Fruit fly (Drosophila melanogaster) whole organism, embryonic: ENCODE data around the gene CG11723.

Experiments
- Atf3 ChIP-seq: fragments of 200-800 bp; sonication (Bioruptor generic); optimal IDR thresholded peaks from 3 replicates; lab custom pipeline; 2016; ENCODE audit warnings: missing biosample characterization, missing genetic modification characterization
- CG10274 ChIP-seq: fragments of 200-800 bp; sonication (Bioruptor generic); optimal IDR thresholded peaks from 3 replicates; lab custom pipeline; 2017; ENCODE audit warnings: missing biosample characterization, mild to moderate bottlenecking, missing genetic modification characterization
- CG10321 ChIP-seq: fragments of 200-800 bp; sonication (Bioruptor generic); IDR thresholded peaks from 2 replicates; pipeline ENCODE4 v1.3.6; 2022; ENCODE audit warnings: missing biosample characterization, missing genetic modification characterization
- CG10654 ChIP-seq: fragments of 200-800 bp; sonication (Bioruptor generic); optimal IDR thresholded peaks from 2 replicates; lab custom pipeline; 2016; ENCODE audit warnings: missing biosample characterization, missing genetic modification characterization
- CG12391 ChIP-seq: fragments of 200-800 bp; sonication (Bioruptor generic); optimal IDR thresholded peaks from 3 replicates; lab custom pipeline; 2018; ENCODE audit warnings: missing biosample characterization, mild to moderate bottlenecking, missing genetic modification characterization, moderate library complexity
- CG12744 ChIP-seq: fragments of 200-800 bp; sonication (Bioruptor generic); optimal IDR thresholded peaks from 2 replicates; lab custom pipeline; 2016; ENCODE audit warnings: missing biosample characterization, missing genetic modification characterization
- CG15269 ChIP-seq: fragments of 200-800 bp; sonication (Bioruptor generic); optimal IDR thresholded peaks from 2 replicates; lab custom pipeline; 2018; ENCODE audit warnings: missing biosample characterization, mild to moderate bottlenecking, missing genetic modification characterization, moderate library complexity
- CG15601 ChIP-seq: fragments of 200-800 bp; sonication (Bioruptor generic); optimal IDR thresholded peaks from 3 replicates; lab custom pipeline; 2019; ENCODE audit warnings: missing biosample characterization, mild to moderate bottlenecking, missing genetic modification characterization, moderate library complexity
- CG17361 ChIP-seq: fragments of 200-800 bp; sonication (Bioruptor generic); IDR thresholded peaks from 3 replicates; pipeline ENCODE4 v1.3.6; 2022; ENCODE audit warnings: missing biosample characterization, missing genetic modification characterization
- CG17568 ChIP-seq: fragments of 200-800 bp; sonication (Bioruptor generic); optimal IDR thresholded peaks from 2 replicates; lab custom pipeline; 2018; ENCODE audit warnings: missing biosample characterization, mild to moderate bottlenecking, missing genetic modification characterization, moderate library complexity
- CG17802 ChIP-seq: fragments of 200-800 bp; sonication (Bioruptor generic); optimal IDR thresholded peaks from 2 replicates; lab custom pipeline; 2018; ENCODE audit warnings: missing biosample characterization, mild to moderate bottlenecking, missing genetic modification characterization, moderate library complexity
- CG17829 ChIP-seq: fragments of 200-800 bp; optimal IDR thresholded peaks from 2 replicates; lab custom pipeline; 2019; ENCODE audit warnings: missing biosample characterization, mild to moderate bottlenecking, missing genetic modification characterization, moderate library complexity
- CG18011 ChIP-seq: fragments of 200-800 bp; sonication (Bioruptor generic); optimal IDR thresholded peaks from 2 replicates; lab custom pipeline; 2017; ENCODE audit warnings: missing biosample characterization, missing genetic modification characterization, mild to moderate bottlenecking, moderate library complexity, missing genotype
- CG18764 ChIP-seq: fragments of 200-800 bp; sonication (Bioruptor generic); optimal IDR thresholded peaks from 3 replicates; lab custom pipeline; 2016; ENCODE audit warnings: missing biosample characterization, missing genetic modification characterization
- CG2116 ChIP-seq: fragments of 200-800 bp; sonication (Bioruptor generic); optimal IDR thresholded peaks from 3 replicates; lab custom pipeline; 2018; ENCODE audit warnings: missing biosample characterization, mild to moderate bottlenecking, missing genetic modification characterization
- CG31388 ChIP-seq: fragments of 200-800 bp; sonication (Bioruptor generic); optimal IDR thresholded peaks from 2 replicates; lab custom pipeline; 2016; ENCODE audit warnings: missing biosample characterization, missing genetic modification characterization
- CG3281 ChIP-seq: fragments of 200-800 bp; sonication (Bioruptor generic); optimal IDR thresholded peaks from 3 replicates; lab custom pipeline; 2017; ENCODE audit warnings: missing biosample characterization, mild to moderate bottlenecking, missing genetic modification characterization
- CG3407 ChIP-seq: fragments of 200-800 bp; sonication (Bioruptor generic); optimal IDR thresholded peaks from 2 replicates; lab custom pipeline; 2018; ENCODE audit warnings: missing biosample characterization, mild to moderate bottlenecking, missing genetic modification characterization
- CG34224 ChIP-seq: fragments of 200-800 bp; sonication (Bioruptor generic); IDR thresholded peaks from 3 replicates; pipeline ENCODE4 v1.3.6; 2022; ENCODE audit warnings: missing biosample characterization, missing genetic modification characterization; ENCODE audit not compliant: partially characterized antibody
- CG42726 ChIP-seq: fragments of 200-800 bp; sonication (Bioruptor generic); IDR thresholded peaks from 2 replicates; pipeline ENCODE4 v1.3.6; 2022; ENCODE audit warnings: missing biosample characterization, missing genetic modification characterization; ENCODE audit not compliant: partially characterized antibody
- CG4730 ChIP-seq: fragments of 200-800 bp; sonication (Bioruptor generic); IDR thresholded peaks from 2 replicates; pipeline ENCODE4 v1.3.6; 2022; ENCODE audit warnings: missing biosample characterization, missing genetic modification characterization
- CG6272 ChIP-seq: fragments of 200-800 bp; sonication (Bioruptor generic); IDR thresholded peaks from 2 replicates; pipeline ENCODE4 v1.3.6; 2022; ENCODE audit warnings: missing biosample characterization, missing genetic modification characterization
- CG6854 ChIP-seq: fragments of 200-800 bp; sonication (Bioruptor generic); optimal IDR thresholded peaks from 3 replicates; lab custom pipeline; 2017; ENCODE audit warnings: missing biosample characterization, mild to moderate bottlenecking, missing genetic modification characterization
- CG7963 ChIP-seq: fragments of 200-800 bp; sonication (Bioruptor generic); IDR thresholded peaks from 3 replicates; pipeline ENCODE4 v1.3.6; 2022; ENCODE audit warnings: missing biosample characterization, missing genetic modification characterization; ENCODE audit not compliant: partially characterized antibody
- CG8281 ChIP-seq: fragments of 200-800 bp; sonication (Bioruptor generic); optimal IDR thresholded peaks from 2 replicates; lab custom pipeline; 2018; ENCODE audit warnings: missing biosample characterization, mild to moderate bottlenecking, missing genetic modification characterization, moderate library complexity
- CG8290 ChIP-seq, 3 experiments: fragments of 200-800 bp; sonication (Bioruptor generic); optimal IDR thresholded peaks; 2 replicates each; lab custom pipeline; 2016 to 2019; ENCODE audit warnings: missing biosample characterization in 3 of 3, missing genetic modification characterization in 3 of 3, mild to moderate bottlenecking in 2 of 3, moderate library complexity in 1 of 3
- CG9932 ChIP-seq: fragments of 200-800 bp; sonication (Bioruptor generic); IDR thresholded peaks from 2 replicates; pipeline ENCODE4 v1.3.6; 2022; ENCODE audit warnings: missing biosample characterization, missing genetic modification characterization
- Dad ChIP-seq: fragments of 200-800 bp; sonication (Bioruptor generic); optimal IDR thresholded peaks from 3 replicates; lab custom pipeline; 2016; ENCODE audit warnings: missing biosample characterization, missing genetic modification characterization
- Doc3 ChIP-seq: fragments of 200-800 bp; sonication (Bioruptor generic); IDR thresholded peaks from 3 replicates; pipeline ENCODE4 v1.3.6; 2022; ENCODE audit warnings: missing biosample characterization, missing genetic modification characterization; ENCODE audit not compliant: partially characterized antibody
- Gsc ChIP-seq: fragments of 200-800 bp; sonication (Bioruptor generic); IDR thresholded peaks from 2 replicates; pipeline ENCODE4 v1.3.6; 2022; ENCODE audit warnings: missing biosample characterization, missing genetic modification characterization
- MBD-R2 ChIP-seq: fragments of 200-800 bp; sonication (Bioruptor generic); IDR thresholded peaks from 2 replicates; pipeline ENCODE4 v1.3.6; 2022; ENCODE audit warnings: missing biosample characterization, missing genetic modification characterization
- Mes4 ChIP-seq: fragments of 200-800 bp; sonication (Bioruptor generic); optimal IDR thresholded peaks from 2 replicates; lab custom pipeline; 2016; ENCODE audit warnings: missing biosample characterization, missing genetic modification characterization
- Mrtf ChIP-seq: fragments of 200-800 bp; sonication (Bioruptor generic); IDR thresholded peaks from 3 replicates; pipeline ENCODE4 v1.3.6; 2022; ENCODE audit warnings: missing biosample characterization, missing genetic modification characterization
- Spps ChIP-seq: fragments of 200-800 bp; sonication (Bioruptor generic); optimal IDR thresholded peaks from 2 replicates; lab custom pipeline; 2018; ENCODE audit warnings: missing biosample characterization, mild to moderate bottlenecking, missing genetic modification characterization
- Taf1 ChIP-seq: fragments of 200-800 bp; sonication (Bioruptor generic); IDR thresholded peaks from 2 replicates; pipeline ENCODE4 v1.3.6; 2022; ENCODE audit warnings: missing biosample characterization, missing genetic modification characterization
- Xrp1 ChIP-seq: fragments of 200-800 bp; sonication (Bioruptor generic); IDR thresholded peaks from 2 replicates; pipeline ENCODE4 v1.3.6; 2022; ENCODE audit warnings: missing biosample characterization, missing genetic modification characterization
- ap ChIP-seq: fragments of 200-800 bp; sonication (Bioruptor generic); IDR thresholded peaks from 2 replicates; pipeline ENCODE4 v1.3.6; 2022; ENCODE audit warnings: missing biosample characterization, missing genetic modification characterization
- cad ChIP-seq: fragments of >200 bp; optimal IDR thresholded peaks from 2 replicates; lab custom pipeline; 2017; ENCODE audit warnings: missing biosample characterization, missing genetic modification characterization
- chinmo ChIP-seq: fragments of 200-800 bp; sonication (Bioruptor generic); IDR thresholded peaks from 4 replicates; pipeline ENCODE4 v1.3.6; 2022; ENCODE audit warnings: missing biosample characterization, missing genetic modification characterization; ENCODE audit not compliant: partially characterized antibody
- eyg ChIP-seq: fragments of 200-800 bp; sonication (Bioruptor generic); optimal IDR thresholded peaks from 3 replicates; lab custom pipeline; 2016; ENCODE audit warnings: missing biosample characterization, missing genetic modification characterization
- gfzf ChIP-seq: fragments of 200-800 bp; sonication (Bioruptor generic); optimal IDR thresholded peaks from 2 replicates; lab custom pipeline; 2016; ENCODE audit warnings: missing biosample characterization, mild to moderate bottlenecking, missing genetic modification characterization, moderate library complexity
- h ChIP-seq: fragments of >200 bp; optimal IDR thresholded peaks from 2 replicates; lab custom pipeline; 2017
- nerfin-1 ChIP-seq: fragments of 200-800 bp; sonication (Bioruptor generic); optimal IDR thresholded peaks from 3 replicates; lab custom pipeline; 2019; ENCODE audit warnings: missing biosample characterization, mild to moderate bottlenecking, missing genetic modification characterization, moderate library complexity
- peb ChIP-seq: fragments of 200-800 bp; sonication (Bioruptor generic); IDR thresholded peaks from 2 replicates; pipeline ENCODE4 v1.3.6; 2022; ENCODE audit warnings: missing biosample characterization, missing genetic modification characterization
- row ChIP-seq: fragments of 200-800 bp; sonication (Bioruptor generic); IDR thresholded peaks from 3 replicates; pipeline ENCODE4 v1.3.6; 2022; ENCODE audit warnings: missing biosample characterization, missing genetic modification characterization
- sna ChIP-seq: fragments of 200-800 bp; sonication (Bioruptor generic); IDR thresholded peaks from 2 replicates; pipeline ENCODE4 v1.3.6; 2022; ENCODE audit warnings: missing biosample characterization, missing genetic modification characterization; ENCODE audit not compliant: partially characterized antibody
- trem ChIP-seq: fragments of 200-800 bp; optimal IDR thresholded peaks from 3 replicates; lab custom pipeline; 2019; ENCODE audit warnings: missing biosample characterization, mild to moderate bottlenecking, missing genetic modification characterization, moderate library complexity
- zf30C ChIP-seq: fragments of 200-800 bp; sonication (Bioruptor generic); optimal IDR thresholded peaks from 3 replicates; lab custom pipeline; 2018; ENCODE audit warnings: missing biosample characterization, mild to moderate bottlenecking, missing genetic modification characterization
- zfh1 ChIP-seq: fragments of 200-800 bp; sonication (Bioruptor generic); IDR thresholded peaks from 3 replicates; pipeline ENCODE4 v1.3.6; 2022; ENCODE audit warnings: missing biosample characterization, missing genetic modification characterization

CG11723 gene

dm6 chr2L:2144725-2145656 lies 2.1 kb downstream of the CG11723 start, which contains the start of gene tho2:
TSS of gene tho2 (minus strand) at chr2L:2145187.
- no peak for TF ChIP-seq CG6272 (GFP tag; lab: Robert Waterston, UW)
- no peak for TF ChIP-seq Mes4 (GFP tag; lab: Kevin White, UChicago)
- TF ChIP-seq CG42726: 0 out of 2 replicates have a peak, but pooled peaks have one; percentile 14
- TF ChIP-seq sna (GFP tag; lab: Robert Waterston, UW): no peak
- TF ChIP-seq h (lab: Kevin White, UChicago): no peak
- TF ChIP-seq eyg (GFP tag; lab: Kevin White, UChicago): no peak
- TF ChIP-seq ap (GFP tag; lab: Robert Waterston, UW): no peak
- TF ChIP-seq trem: peak; percentile 67
- TF ChIP-seq CG6854: no peak
- TF ChIP-seq CG8290 (GFP tag; optimal IDR thresholded peaks at IDR 0.05; lab: Kevin White, UChicago): no peak
- TF ChIP-seq CG8290 (tag; optimal IDR thresholded peaks at IDR 0.05; lab: Kevin White, UChicago): no peak
- TF ChIP-seq Dad (GFP tag; lab: Kevin White, UChicago): no peak
- no peak for TF ChIP-seq CG17361 (GFP tag; lab: Robert Waterston, UW)
- no peak for TF ChIP-seq CG12391 (tag; lab: Kevin White, UChicago)
- TF ChIP-seq zf30C (GFP tag; lab: Kevin White, UChicago): no peak
- no peak for TF ChIP-seq Atf3 (GFP tag; lab: Kevin White, UChicago)
- TF ChIP-seq CG8281 (tag; lab: Kevin White, UChicago): no peak
- TF ChIP-seq CG15601 (tag; lab: Kevin White, UChicago): no peak
- TF ChIP-seq CG10654 (GFP tag; lab: Kevin White, UChicago): no peak
- no peak for TF ChIP-seq CG31388 (GFP tag; lab: Kevin White, UChicago)
- TF ChIP-seq cad: no peak
- no peak for TF ChIP-seq CG34224 (GFP tag; lab: Robert Waterston, UW)
- 0 out of 2 replicates have a peak, but pooled peaks have one; percentile 23 for TF ChIP-seq CG10321 (GFP tag; lab: Robert Waterston, UW)
- no peak for TF ChIP-seq Doc3
- TF ChIP-seq zfh1 (GFP tag; lab: Robert Waterston, UW): no peak
- no peak for TF ChIP-seq CG7963 (GFP tag; lab: Robert Waterston, UW)
- TF ChIP-seq Xrp1 (GFP tag; lab: Robert Waterston, UW): no peak
- peak; percentile 69 for TF ChIP-seq gfzf
- no peak for TF ChIP-seq CG17568
- TF ChIP-seq row (GFP tag; lab: Robert Waterston, UW): peak; percentile 66
- TF ChIP-seq Taf1: no peak
- no peak for TF ChIP-seq CG4730 (GFP tag; lab: Robert Waterston, UW)
- TF ChIP-seq CG2116: no peak
- TF ChIP-seq Mrtf: no peak
- 0 out of 4 replicates have a peak, but pooled peaks have one; percentile 20 for TF ChIP-seq chinmo (GFP tag; lab: Robert Waterston, UW)
- no peak for TF ChIP-seq CG3407 (GFP tag; lab: Kevin White, UChicago)
- no peak for TF ChIP-seq CG15269 (tag; lab: Kevin White, UChicago)
- no peak for TF ChIP-seq Spps (tag; lab: Kevin White, UChicago)
- peak; percentile 28 for TF ChIP-seq CG17829 (tag; lab: Kevin White, UChicago)
- no peak for TF ChIP-seq peb
- no peak for TF ChIP-seq CG9932 (GFP tag; lab: Robert Waterston, UW)
- TF ChIP-seq CG10274 (GFP tag; lab: Kevin White, UChicago): no peak
- no peak for TF ChIP-seq Gsc (GFP tag; lab: Robert Waterston, UW)
- no peak for TF ChIP-seq CG18764 (GFP tag; lab: Kevin White, UChicago)
- no peak for TF ChIP-seq nerfin-1 (tag; lab: Kevin White, UChicago)
- TF ChIP-seq MBD-R2: peak; percentile 61; the same call in 1 of the 2 replicates
- TF ChIP-seq CG18011: no peak
- peak; percentile 49 for TF ChIP-seq CG17802 (tag; lab: Kevin White, UChicago)
- TF ChIP-seq CG12744 (GFP tag; lab: Kevin White, UChicago): no peak
- no peak for TF ChIP-seq CG3281
